Worm (Caenorhabditis elegans) whole organism, early embryonic: Measurements from ENCODE around the gene C32D5.10.

ENCODE experiments used
- B0310.2 ChIP-seq: sonication (generic microtip); optimal IDR thresholded peaks from 2 replicates; lab custom pipeline; 2016; ENCODE audit warnings: mild to moderate bottlenecking, missing genetic modification characterization, missing compliant biosample characterization
- F13C5.2 ChIP-seq: sonication (generic microtip); optimal IDR thresholded peaks from 2 replicates; lab custom pipeline; 2017; ENCODE audit warnings: mild to moderate bottlenecking, missing genetic modification characterization, inconsistent platforms, missing compliant biosample characterization
- aly-1 ChIP-seq: sonication (generic microtip); optimal IDR thresholded peaks from 2 replicates; lab custom pipeline; 2016; ENCODE audit warnings: missing genetic modification characterization, missing compliant biosample characterization
- ama-1 ChIP-seq: fragments of 150-350 bp; optimal IDR thresholded peaks from 2 replicates; lab custom pipeline; 2014
- ceh-13 ChIP-seq: fragments of 200-800 bp; sonication (Bioruptor generic); optimal IDR thresholded peaks from 2 replicates; lab custom pipeline; 2018; ENCODE audit warnings: mild to moderate bottlenecking, missing genetic modification characterization, missing compliant biosample characterization
- ceh-36 ChIP-seq: sonication (generic microtip); optimal IDR thresholded peaks from 2 replicates; lab custom pipeline; 2016; ENCODE audit warnings: missing genetic modification characterization, inconsistent platforms, missing compliant biosample characterization
- ets-7 ChIP-seq: sonication (generic microtip); optimal IDR thresholded peaks from 2 replicates; lab custom pipeline; 2016; ENCODE audit warnings: missing genotype, missing genetic modification characterization, missing compliant biosample characterization
- flt-1 ChIP-seq: fragments of 200-800 bp; sonication (Bioruptor generic); IDR thresholded peaks from 2 replicates; pipeline ENCODE4 v1.3.6; 2022; ENCODE audit warnings: missing genetic modification characterization, missing compliant biosample characterization
- hmbx-1 ChIP-seq: sonication (generic microtip); optimal IDR thresholded peaks from 2 replicates; lab custom pipeline; 2016; ENCODE audit warnings: mild to moderate bottlenecking, missing genetic modification characterization, missing compliant biosample characterization
- hmg-4 ChIP-seq: fragments of 200-800 bp; sonication (Bioruptor generic); optimal IDR thresholded peaks from 2 replicates; lab custom pipeline; 2018; ENCODE audit warnings: mild to moderate bottlenecking, missing genetic modification characterization, missing compliant biosample characterization
- hnd-1 ChIP-seq: sonication (generic microtip); optimal IDR thresholded peaks from 2 replicates; lab custom pipeline; 2016; ENCODE audit warnings: missing genetic modification characterization, missing compliant biosample characterization
- pes-1 ChIP-seq: fragments of 200-800 bp; sonication (Bioruptor generic); IDR thresholded peaks from 2 replicates; pipeline ENCODE4 v1.3.6; 2022; ENCODE audit warnings: missing genetic modification reagents, missing genetic modification characterization, missing compliant biosample characterization
- scrt-1 ChIP-seq: fragments of 200-800 bp; sonication (Bioruptor generic); IDR thresholded peaks from 2 replicates; pipeline ENCODE4 v1.3.6; 2022; ENCODE audit warnings: missing genetic modification characterization, missing compliant biosample characterization
- sea-1 ChIP-seq: fragments of 200-800 bp; sonication (Bioruptor generic); conservative IDR thresholded peaks from 2 replicates; pipeline ENCODE4 v1.3.6; 2022; ENCODE audit warnings: missing genetic modification characterization, missing compliant biosample characterization
- tbx-11 ChIP-seq: fragments of 200-800 bp; sonication (Bioruptor generic); IDR thresholded peaks from 2 replicates; pipeline ENCODE4 v1.3.6; 2022; ENCODE audit warnings: missing genetic modification characterization, missing compliant biosample characterization
- tbx-37 ChIP-seq: fragments of 200-800 bp; sonication (Bioruptor generic); conservative IDR thresholded peaks from 2 replicates; pipeline ENCODE4 v1.3.6; 2022; ENCODE audit warnings: missing genetic modification reagents, missing genetic modification characterization, missing compliant biosample characterization
- tra-4 ChIP-seq: sonication (generic microtip); optimal IDR thresholded peaks from 2 replicates; lab custom pipeline; 2017; ENCODE audit warnings: missing genetic modification characterization, missing compliant biosample characterization

The C32D5.10 gene

DNA sequence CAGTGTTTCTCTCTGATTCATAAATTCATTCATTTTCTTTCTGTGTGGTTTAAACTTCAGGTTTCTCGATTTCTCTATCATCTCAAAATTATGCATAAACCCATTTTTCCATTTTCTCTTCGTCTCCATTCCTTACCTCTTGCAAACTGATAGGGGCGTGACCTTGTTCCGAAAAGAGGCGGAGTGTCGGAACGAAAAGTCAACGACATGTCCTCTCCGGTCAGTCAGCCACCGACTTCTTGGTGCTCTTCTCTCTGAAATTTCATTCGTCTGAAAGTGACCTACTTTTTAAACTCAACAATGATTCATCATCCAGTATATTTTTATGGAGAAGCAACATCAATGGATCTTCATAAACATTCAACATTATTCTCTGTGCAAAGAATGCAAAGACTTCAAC lies 29.1 kb upstream of the C32D5.10 start, which contains the start of gene F58F12.12:
TSS of gene F58F12.12 (plus strand) at position 301 of the 400 bp plus-strand sequence.
- TF ChIP-seq hmg-4 (GFP tag; lab: Kevin White, UChicago) (no peak), B0310.2 (tag; lab: Kevin White, UChicago) (no peak), aly-1 (no peak), tra-4 (tag; lab: Kevin White, UChicago) (no peak), ceh-13 (GFP tag; lab: Kevin White, UChicago) (no peak), scrt-1 (GFP tag; lab: Robert Waterston, UW) (no peak), pes-1 (GFP tag; lab: Robert Waterston, UW) (no peak), tbx-37 (GFP tag; lab: Robert Waterston, UW) (no peak), ceh-36 (no peak), ama-1 (lab: Kevin White, UChicago) (no peak), hnd-1 (tag; lab: Kevin White, UChicago) (no peak), F13C5.2 (tag; lab: Kevin White, UChicago) (no peak), ets-7 (tag; lab: Kevin White, UChicago) (no peak), tbx-11 (no peak), sea-1 (GFP tag; lab: Robert Waterston, UW) (no peak), flt-1 (GFP tag; lab: Robert Waterston, UW) (no peak), hmbx-1 (no peak)

DNA sequence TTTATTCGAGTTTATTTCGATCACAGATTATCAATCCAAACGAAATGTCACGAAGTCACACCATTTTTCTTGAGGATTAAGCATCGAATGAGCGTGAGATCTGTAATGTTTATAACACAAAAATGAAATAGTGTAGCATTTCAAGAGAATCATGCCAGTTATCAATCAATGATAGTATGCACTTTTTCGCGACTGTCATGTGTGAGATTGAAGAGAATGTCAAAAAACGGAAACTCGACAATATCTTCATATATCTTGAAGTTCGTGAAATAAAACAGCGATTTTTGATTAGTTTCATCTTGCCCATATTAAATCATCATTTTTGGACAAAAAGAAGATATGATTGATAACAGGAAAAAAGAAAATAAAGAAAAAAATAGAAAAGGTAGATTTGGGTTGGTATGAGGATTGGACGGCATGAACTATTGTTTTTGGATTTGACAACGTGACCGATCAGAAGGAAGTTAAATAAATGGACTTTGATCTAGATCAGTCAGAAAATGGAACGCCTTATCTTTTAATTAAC lies 27.3 kb upstream of the C32D5.10 start:
- TF ChIP-seq hnd-1 (tag; lab: Kevin White, UChicago) = no peak

DNA sequence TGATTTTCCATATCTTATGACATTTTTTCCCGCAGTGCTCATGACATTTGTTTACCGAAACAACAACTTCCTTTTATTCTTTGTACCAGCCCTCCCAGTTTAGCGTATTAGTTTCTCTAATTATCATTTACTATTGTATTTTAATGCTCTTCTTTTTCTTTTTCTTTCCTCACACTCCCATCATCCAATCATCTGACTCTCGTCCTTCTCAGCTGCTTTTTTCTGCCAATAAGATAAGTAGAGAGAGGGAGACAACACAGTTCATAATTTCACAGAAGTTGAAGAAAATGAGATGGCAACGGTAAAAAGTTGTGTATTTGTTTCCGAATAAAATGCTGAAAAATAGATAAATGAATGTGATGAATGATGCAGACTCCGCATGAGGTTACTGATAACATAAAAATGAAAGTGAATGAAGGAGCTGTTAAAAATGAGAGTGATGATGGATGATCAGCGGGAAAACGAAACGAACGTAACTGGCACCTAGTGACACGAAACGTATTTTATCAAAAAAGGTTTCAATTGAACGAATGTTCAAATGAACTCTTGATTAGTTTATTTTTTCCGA lies 25.7 kb upstream of the C32D5.10 start:
- TF ChIP-seq tbx-11 = no peak
- no peak for TF ChIP-seq ets-7 (tag; lab: Kevin White, UChicago)
- TF ChIP-seq B0310.2 (tag; lab: Kevin White, UChicago) = no peak
- TF ChIP-seq hmbx-1 = no peak
- no peak for TF ChIP-seq tra-4 (tag; lab: Kevin White, UChicago)
- TF ChIP-seq ama-1 (lab: Kevin White, UChicago) = no peak
- no peak for TF ChIP-seq scrt-1 (GFP tag; lab: Robert Waterston, UW)
- no peak for TF ChIP-seq aly-1
- TF ChIP-seq pes-1 (GFP tag; lab: Robert Waterston, UW) = no peak

DNA sequence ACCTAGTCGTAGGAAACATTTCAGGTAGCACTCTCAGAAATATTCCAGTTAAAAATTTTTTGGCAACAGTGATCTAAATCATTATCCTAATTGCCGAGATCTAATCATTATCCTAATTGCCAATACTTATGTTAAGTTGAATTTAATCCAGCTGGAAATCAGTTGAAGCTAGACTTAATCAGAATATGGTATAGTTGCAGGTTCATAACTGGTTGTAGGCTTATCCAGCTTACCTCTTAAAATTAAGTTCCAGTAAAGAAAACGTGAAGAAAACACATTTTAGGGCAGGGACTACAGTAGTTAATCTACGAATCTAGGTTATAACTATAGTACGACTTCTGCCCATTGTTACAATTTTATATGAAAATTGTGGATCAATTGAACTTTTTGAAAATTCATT lies 24.9 kb upstream of the C32D5.10 start:
- TF ChIP-seq ama-1 (lab: Kevin White, UChicago) (no peak), hmg-4 (GFP tag; lab: Kevin White, UChicago) (no peak), flt-1 (GFP tag; lab: Robert Waterston, UW) (no peak), scrt-1 (GFP tag; lab: Robert Waterston, UW) (no peak), hmbx-1 (no peak), tbx-11 (no peak), ceh-36 (no peak), sea-1 (GFP tag; lab: Robert Waterston, UW) (no peak), B0310.2 (tag; lab: Kevin White, UChicago) (no peak), tbx-37 (GFP tag; lab: Robert Waterston, UW) (no peak), F13C5.2 (tag; lab: Kevin White, UChicago) (no peak), hnd-1 (tag; lab: Kevin White, UChicago) (no peak)

DNA sequence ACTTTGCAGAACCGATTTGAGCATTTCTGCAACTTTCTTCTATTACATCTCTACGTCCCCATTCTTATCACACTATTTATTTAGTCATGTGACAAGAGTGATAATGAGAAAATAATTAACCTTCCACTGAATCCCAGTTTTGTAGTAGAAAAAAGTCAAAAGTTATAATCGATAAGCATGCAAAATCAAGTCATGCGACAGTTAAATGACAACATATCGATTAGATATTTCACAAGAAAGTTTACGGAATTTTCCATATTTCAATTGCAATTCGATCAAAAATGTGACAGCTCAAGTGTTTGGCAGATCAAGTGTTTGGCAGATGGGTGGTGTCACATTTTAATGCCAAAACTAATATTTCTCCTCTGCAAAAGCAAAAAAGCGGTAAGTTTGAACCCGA lies 22.9 kb upstream of the C32D5.10 start:
- TF ChIP-seq ama-1 (lab: Kevin White, UChicago) = no peak
- no peak for TF ChIP-seq hnd-1 (tag; lab: Kevin White, UChicago)
- TF ChIP-seq ceh-36 = no peak
- no peak for TF ChIP-seq ceh-13 (GFP tag; lab: Kevin White, UChicago)
- TF ChIP-seq F13C5.2 (tag; lab: Kevin White, UChicago) = no peak
- TF ChIP-seq aly-1 = no peak
- TF ChIP-seq hmbx-1 = no peak
- TF ChIP-seq tbx-11 = no peak
- TF ChIP-seq flt-1 (GFP tag; lab: Robert Waterston, UW) = no peak
- no peak for TF ChIP-seq tra-4 (tag; lab: Kevin White, UChicago)
- TF ChIP-seq hmg-4 (GFP tag; lab: Kevin White, UChicago) = no peak

DNA sequence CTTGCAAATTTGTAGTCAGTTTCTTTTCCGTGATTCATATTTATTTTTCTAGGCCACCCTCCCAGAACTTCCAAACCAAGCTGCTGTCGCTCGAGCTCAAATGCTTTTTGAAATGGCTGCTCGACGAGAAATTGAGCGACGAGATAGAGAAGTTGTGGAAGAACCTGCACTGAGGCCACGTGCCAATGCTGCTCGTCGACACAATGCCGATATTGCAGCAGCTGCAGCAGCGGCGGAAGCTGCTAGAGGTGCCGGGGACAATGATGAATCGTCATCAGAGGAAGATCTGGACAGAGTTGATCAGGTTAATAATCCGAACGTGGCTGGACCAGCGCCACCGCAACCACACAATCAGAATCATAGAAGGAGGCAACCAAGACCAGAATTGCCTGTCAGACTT lies 21.6 kb upstream of the C32D5.10 start:
- TF ChIP-seq ceh-36 = no peak
- no peak for TF ChIP-seq ets-7 (tag; lab: Kevin White, UChicago)
- TF ChIP-seq tbx-11 = no peak
- no peak for TF ChIP-seq tra-4 (tag; lab: Kevin White, UChicago)
- no peak for TF ChIP-seq pes-1 (GFP tag; lab: Robert Waterston, UW)
- TF ChIP-seq sea-1 (GFP tag; lab: Robert Waterston, UW) = no peak
- no peak for TF ChIP-seq tbx-37 (GFP tag; lab: Robert Waterston, UW)
- no peak for TF ChIP-seq aly-1
- TF ChIP-seq hmbx-1 = no peak
- no peak for TF ChIP-seq hnd-1 (tag; lab: Kevin White, UChicago)
- TF ChIP-seq B0310.2 (tag; lab: Kevin White, UChicago) = no peak
- TF ChIP-seq scrt-1 (GFP tag; lab: Robert Waterston, UW) = no peak
- no peak for TF ChIP-seq ceh-13 (GFP tag; lab: Kevin White, UChicago)
- TF ChIP-seq hmg-4 (GFP tag; lab: Kevin White, UChicago) = no peak

DNA sequence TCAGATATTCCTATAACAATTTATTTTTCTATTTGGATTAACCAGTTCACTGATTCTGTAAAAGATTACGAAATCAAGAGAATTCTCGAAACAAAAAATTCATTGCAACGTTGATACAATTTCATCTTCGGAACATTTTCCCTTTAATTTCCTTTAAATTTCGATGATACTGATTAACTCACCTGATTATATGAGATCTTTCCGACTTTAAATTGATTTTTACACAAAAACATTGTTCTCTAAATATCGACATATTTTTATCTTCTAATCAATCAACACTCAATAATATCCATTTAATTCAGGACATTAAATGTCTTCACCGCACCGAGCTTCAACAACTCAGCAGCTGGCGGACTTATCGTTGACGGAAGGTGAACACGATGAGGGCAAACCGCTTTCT lies 19.2 kb upstream of the C32D5.10 start, which contains the start of gene lin-23:
TSS of gene lin-23 (plus strand) at position 301 of the 400 bp plus-strand sequence.
- TF ChIP-seq ets-7 (tag; lab: Kevin White, UChicago) (no peak), pes-1 (GFP tag; lab: Robert Waterston, UW) (no peak)

DNA sequence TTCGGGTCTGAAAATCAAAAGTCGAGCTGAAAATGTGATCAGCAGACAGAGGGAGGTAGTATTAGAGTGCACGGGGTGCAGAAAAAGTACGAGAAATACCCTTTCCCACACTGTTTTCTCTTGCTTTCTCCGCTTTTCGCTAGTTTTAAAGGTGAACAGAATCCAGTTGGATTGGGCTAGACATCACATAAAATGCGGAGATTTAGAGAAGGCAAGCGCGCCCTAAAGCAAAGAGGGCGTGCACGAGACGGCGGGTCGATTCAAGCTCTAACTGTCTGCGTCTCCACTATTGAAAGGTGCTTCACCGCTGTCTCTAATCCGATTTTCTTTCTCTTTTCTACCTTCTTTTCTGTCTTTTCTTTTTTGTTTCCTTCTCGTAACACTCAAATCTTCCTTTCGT lies 18.3 kb upstream of the C32D5.10 start:
- TF ChIP-seq hmg-4 (GFP tag; lab: Kevin White, UChicago) (peak; percentile 50), tbx-11 (no peak), sea-1 (GFP tag; lab: Robert Waterston, UW) (no peak), hnd-1 (tag; lab: Kevin White, UChicago) (no peak), ceh-36 (peak; percentile 27), ets-7 (tag; lab: Kevin White, UChicago) (no peak), pes-1 (GFP tag; lab: Robert Waterston, UW) (no peak), scrt-1 (GFP tag; lab: Robert Waterston, UW) (no peak), flt-1 (GFP tag; lab: Robert Waterston, UW) (no peak), B0310.2 (tag; lab: Kevin White, UChicago) (no peak), hmbx-1 (no peak), aly-1 (no peak)
